Worm (Caenorhabditis elegans): ENCODE data around the gene C23G10.11.

DNA sequence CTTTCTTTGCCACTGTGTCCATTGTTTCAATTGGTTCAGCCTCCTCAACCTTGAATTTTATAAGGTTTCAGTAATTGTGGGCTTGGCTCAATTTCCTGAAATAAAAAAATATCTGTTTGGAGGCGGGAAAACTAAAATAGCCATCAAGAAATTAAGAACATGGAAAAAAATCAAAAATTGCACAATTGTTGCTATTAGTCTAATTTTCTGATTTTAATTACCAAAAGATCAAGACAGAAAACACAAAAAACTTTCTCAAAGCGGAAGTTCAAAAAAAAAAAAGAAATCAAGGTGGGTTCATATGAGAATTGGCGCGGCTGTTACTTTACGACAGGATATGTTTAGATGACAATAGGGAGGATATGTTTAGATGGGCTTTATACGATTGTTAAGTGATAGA is 15.5 kb upstream of the C23G10.11 start, which contains the start of gene esyt-2:
- TF ChIP-seq fos-1 (tag; optimal IDR thresholded peaks at IDR 0.05) (no peak), ceh-82 (tag; optimal IDR thresholded peaks at IDR 0.05) (no peak), pqm-1 (tag; optimal IDR thresholded peaks at IDR 0.05) (no peak), ama-1 (optimal IDR thresholded peaks at IDR 0.05) (no peak), nhr-28 (tag; optimal IDR thresholded peaks at IDR 0.05) (no peak), jun-1 (tag; optimal IDR thresholded peaks at IDR 0.05) (no peak), T20F7.1 (GFP tag; optimal IDR thresholded peaks at IDR 0.05) (no peak), duxl-1 (tag; optimal IDR thresholded peaks at IDR 0.05; ENCODE audit: poor library complexity) (no peak), mdl-1 (tag; optimal IDR thresholded peaks at IDR 0.05) (no peak)
